Fruit fly (Drosophila melanogaster): ENCODE results near the gene Pkcdelta.

Gene Pkcdelta

DNA sequence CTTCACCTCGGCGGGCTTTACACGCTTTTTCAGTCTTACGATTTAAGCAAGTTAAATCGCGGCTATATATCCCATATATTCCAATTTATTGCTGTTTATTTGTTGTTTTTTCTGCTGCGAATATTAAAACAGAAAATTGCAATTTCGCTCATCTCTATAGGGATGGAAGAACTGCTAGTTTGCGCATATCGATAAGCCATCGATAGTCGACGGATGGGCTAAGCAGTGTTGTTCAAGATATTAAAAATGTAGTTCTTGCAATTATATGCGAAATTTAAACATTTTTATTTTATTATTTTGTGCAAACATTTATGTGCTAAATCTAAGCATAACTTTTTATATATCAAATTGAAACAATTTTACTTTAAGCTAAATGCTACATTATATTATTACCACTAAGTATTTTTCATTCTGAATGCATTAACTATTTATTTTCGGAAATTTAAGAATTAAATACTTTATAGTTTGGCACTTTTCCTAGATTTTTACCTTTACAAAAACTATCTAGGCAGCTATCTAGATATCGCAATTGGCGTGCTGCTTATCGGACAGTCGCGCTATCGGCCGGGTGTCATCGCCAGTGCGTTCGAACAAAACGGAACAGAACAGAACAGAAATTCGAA, 31.0 kb downstream of the Pkcdelta start, which contains the start of the genes Rab40 and CG42258 (continued):
- no peak for TF ChIP-seq ERR (GFP tag; optimal IDR thresholded peaks at IDR 0.05)
- TF ChIP-seq Dip3 (GFP tag; optimal IDR thresholded peaks at IDR 0.05) = peak; percentile 21
- peak; percentile 3 for TF ChIP-seq Ssrp (tag; optimal IDR thresholded peaks at IDR 0.05)
- TF ChIP-seq sob (GFP tag; IDR thresholded peaks at IDR 0.05) = no peak
- TF ChIP-seq CG12769 (tag; optimal IDR thresholded peaks at IDR 0.05) = no peak
- no peak for TF ChIP-seq CkIIα-i1 (GFP tag; IDR thresholded peaks at IDR 0.05)
- peak; percentile 66 for TF ChIP-seq Sry-β (GFP tag; optimal IDR thresholded peaks at IDR 0.05)
- TF ChIP-seq H15 (GFP tag; IDR thresholded peaks at IDR 0.05) = no peak; the same call in 2 of the 3 replicates
- TF ChIP-seq CG13123 (GFP tag; optimal IDR thresholded peaks at IDR 0.05) = no peak
- TF ChIP-seq lov (optimal IDR thresholded peaks at IDR 0.05) = no peak
- TF ChIP-seq lov (GFP tag; IDR thresholded peaks at IDR 0.05) = no peak
- no peak for TF ChIP-seq Poxn (GFP tag; IDR thresholded peaks at IDR 0.05)
- TF ChIP-seq CG16813 (GFP tag; IDR thresholded peaks at IDR 0.05; ENCODE audit: partially characterized antibody) = peak; percentile 73
- TF ChIP-seq sisA (GFP tag; IDR thresholded peaks at IDR 0.05) = peak; percentile 44
- peak; percentile 30; the same call in 1 of the 2 replicates for TF ChIP-seq CG4730 (GFP tag; IDR thresholded peaks at IDR 0.05)
- TF ChIP-seq cwo (GFP tag; optimal IDR thresholded peaks at IDR 0.05) = no peak

DNA sequence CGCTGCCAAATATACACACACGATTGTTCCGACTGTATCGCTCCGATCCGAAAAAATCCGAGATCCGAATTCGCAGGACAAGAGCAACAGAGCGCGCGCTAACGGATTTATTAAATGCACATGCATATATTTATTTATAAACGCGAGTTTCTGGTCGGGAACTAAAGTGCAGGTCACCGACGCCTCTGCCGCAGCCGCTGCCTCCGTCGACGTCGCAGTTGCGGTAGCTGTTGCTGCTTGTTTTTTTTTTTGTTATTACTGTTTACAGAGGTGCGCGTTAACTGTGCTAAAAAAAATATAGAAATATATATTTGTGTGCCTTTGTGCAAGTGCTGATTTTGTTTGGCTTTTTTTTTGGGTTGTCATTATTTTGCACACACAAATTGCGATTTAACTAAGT, 31.5 kb downstream of the Pkcdelta start:
- no peak for TF ChIP-seq sob (GFP tag; IDR thresholded peaks at IDR 0.05)
- TF ChIP-seq cas (GFP tag; IDR thresholded peaks at IDR 0.05) = no peak
- no peak for TF ChIP-seq CG17612 (GFP tag; IDR thresholded peaks at IDR 0.05)
- no peak for TF ChIP-seq CrebB (tag; optimal IDR thresholded peaks at IDR 0.05)
- TF ChIP-seq dimm (GFP tag; IDR thresholded peaks at IDR 0.05) = no peak
- no peak for TF ChIP-seq tup (GFP tag; optimal IDR thresholded peaks at IDR 0.05)
- TF ChIP-seq maf-S (GFP tag; optimal IDR thresholded peaks at IDR 0.05) = no peak
- no peak for TF ChIP-seq bsh (GFP tag; optimal IDR thresholded peaks at IDR 0.05)
- no peak for TF ChIP-seq lab (GFP tag; optimal IDR thresholded peaks at IDR 0.05)
- TF ChIP-seq Med (GFP tag) = peak; percentile 8
- no peak for TF ChIP-seq Pdp1 (GFP tag; optimal IDR thresholded peaks at IDR 0.05)
- no peak for TF ChIP-seq hkb (optimal IDR thresholded peaks at IDR 0.05)
- no peak for TF ChIP-seq hkb (GFP tag; IDR thresholded peaks at IDR 0.05)
- TF ChIP-seq p53 (GFP tag; optimal IDR thresholded peaks at IDR 0.05) = peak; percentile 28
- 0 out of 3 replicates have a peak, but pooled peaks have one; percentile 7 for TF ChIP-seq ci (GFP tag; IDR thresholded peaks at IDR 0.05)
- TF ChIP-seq NC2β (GFP tag; optimal IDR thresholded peaks at IDR 0.05) = no peak
- no peak for TF ChIP-seq CG13287 (GFP tag; IDR thresholded peaks at IDR 0.05; ENCODE audit: partially characterized antibody)
- TF ChIP-seq sr (GFP tag; IDR thresholded peaks at IDR 0.05) = no peak
- TF ChIP-seq PHDP (tag; optimal IDR thresholded peaks at IDR 0.05) = no peak
- TF ChIP-seq ab (GFP tag; optimal IDR thresholded peaks at IDR 0.05) = no peak
- TF ChIP-seq Adf1 (GFP tag; IDR thresholded peaks at IDR 0.05) = peak; percentile 91
- TF ChIP-seq CG8765 (GFP tag; IDR thresholded peaks at IDR 0.05) = no peak
- TF ChIP-seq Jarid2 (GFP tag; optimal IDR thresholded peaks at IDR 0.05) = peak; percentile 31
- TF ChIP-seq CG32767 (GFP tag; IDR thresholded peaks at IDR 0.05) = no peak
- TF ChIP-seq CG8944 (GFP tag; optimal IDR thresholded peaks at IDR 0.05) = no peak

DNA sequence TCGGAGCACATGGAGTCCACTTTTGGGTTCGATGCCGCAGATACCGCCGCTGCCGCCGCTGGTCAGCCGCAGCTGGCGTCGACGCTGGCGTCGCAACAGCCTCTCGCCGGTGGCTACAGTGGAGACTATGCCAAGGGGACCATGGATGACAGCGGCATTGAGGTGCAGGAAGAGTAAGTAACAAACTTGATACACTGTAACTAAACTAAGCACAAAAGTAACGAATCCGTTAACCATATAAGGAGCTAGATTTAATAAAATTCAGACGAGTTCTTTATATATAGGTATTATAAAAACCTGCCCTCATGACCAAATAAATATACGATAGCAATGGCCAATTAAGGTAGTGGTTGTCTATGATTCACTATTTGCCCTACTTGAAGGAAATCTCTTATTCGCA, 33.3 kb downstream of the Pkcdelta start:
- 0 out of 2 replicates have a peak, but pooled peaks have one; percentile 2 for TF ChIP-seq H2.0 (GFP tag; IDR thresholded peaks at IDR 0.05)
- TF ChIP-seq sisA (GFP tag; IDR thresholded peaks at IDR 0.05) = peak; percentile 18; the same call in 1 of the 2 replicates
- TF ChIP-seq Adf1 (GFP tag; IDR thresholded peaks at IDR 0.05) = peak; percentile 82
- TF ChIP-seq Med (GFP tag) = peak; percentile 8
- TF ChIP-seq sens (GFP tag) = peak; percentile 77
- TF ChIP-seq Ptx1 (GFP tag; IDR thresholded peaks at IDR 0.05) = 0 out of 2 replicates have a peak, but pooled peaks have one; percentile 15
- no peak for TF ChIP-seq CG7556 (GFP tag; optimal IDR thresholded peaks at IDR 0.05)
- TF ChIP-seq grau (tag; optimal IDR thresholded peaks at IDR 0.05) = peak; percentile 53
- no peak for TF ChIP-seq pita (GFP tag; optimal IDR thresholded peaks at IDR 0.05)
- 0 out of 2 replicates have a peak, but pooled peaks have one; percentile 34 for TF ChIP-seq CG14441 (GFP tag; IDR thresholded peaks at IDR 0.05)
- 0 out of 2 replicates have a peak, but pooled peaks have one; percentile 9 for TF ChIP-seq E2f1 (GFP tag; IDR thresholded peaks at IDR 0.05)
- no peak for TF ChIP-seq CG15269 (tag; optimal IDR thresholded peaks at IDR 0.05)
- no peak for TF ChIP-seq CG17912 (GFP tag; optimal IDR thresholded peaks at IDR 0.05)
